Worm (Caenorhabditis elegans) whole organism, young adult: ENCODE results near the gene lin-2.

Source experiments
- F22D6.2 ChIP-seq: sonication (generic microtip); optimal IDR thresholded peaks from 2 replicates; lab custom pipeline; 2016; ENCODE audit warnings: mild to moderate bottlenecking, missing genetic modification characterization, missing compliant biosample characterization
- F57A8.1 ChIP-seq: fragments of 200-800 bp; sonication (Bioruptor generic); optimal IDR thresholded peaks from 2 replicates; lab custom pipeline; 2018; ENCODE audit warnings: mild to moderate bottlenecking, missing genetic modification characterization, moderate library complexity, missing compliant biosample characterization
- K11D2.4 ChIP-seq: fragments of 200-800 bp; sonication (Bioruptor generic); IDR thresholded peaks from 2 replicates; pipeline ENCODE4 v1.3.6; 2022; ENCODE audit warnings: missing genetic modification reagents, missing genetic modification characterization, missing compliant biosample characterization
- Y56A3A.18 ChIP-seq: fragments of 200-800 bp; sonication (Bioruptor generic); IDR thresholded peaks from 2 replicates; pipeline ENCODE4 v1.3.6; 2022; ENCODE audit warnings: missing genetic modification reagents, missing genetic modification characterization, missing compliant biosample characterization
- Y95B8A.8 ChIP-seq: fragments of 200-800 bp; sonication (Bioruptor generic); IDR thresholded peaks from 2 replicates; pipeline ENCODE4 v1.3.6; 2022; ENCODE audit warnings: missing genetic modification reagents, missing genetic modification characterization, missing compliant biosample characterization
- atf-7 ChIP-seq: sonication (generic microtip); optimal IDR thresholded peaks from 2 replicates; lab custom pipeline; 2017; ENCODE audit warnings: mild to moderate bottlenecking, missing genetic modification characterization, missing compliant biosample characterization
- bed-1 ChIP-seq: fragments of 200-800 bp; sonication (Bioruptor generic); IDR thresholded peaks from 2 replicates; pipeline ENCODE4 v1.3.6; 2022; ENCODE audit warnings: missing genetic modification reagents, missing genetic modification characterization, missing compliant biosample characterization
- bed-2 ChIP-seq: fragments of 200-800 bp; sonication (Bioruptor generic); IDR thresholded peaks from 2 replicates; pipeline ENCODE4 v1.3.6; 2022; ENCODE audit warnings: missing genetic modification reagents, missing genetic modification characterization, missing compliant biosample characterization
- ccch-3 ChIP-seq: fragments of 200-800 bp; sonication (Bioruptor generic); optimal IDR thresholded peaks from 2 replicates; lab custom pipeline; 2018; ENCODE audit warnings: mild to moderate bottlenecking, missing genetic modification characterization, missing compliant biosample characterization
- cebp-1 ChIP-seq, 2 experiments: fragments of 200-800 bp in 1 of 2; sonication (Bioruptor generic) in 1 of 2; sonication (generic microtip) in 1 of 2; IDR thresholded peaks in 1 of 2; optimal IDR thresholded peaks in 1 of 2; 2 replicates each; pipeline versions ENCODE4 v1.3.6 to Lab custom; 2017 to 2022; ENCODE audit warnings: missing compliant biosample characterization in 2 of 2, missing genetic modification characterization in 2 of 2, mild to moderate bottlenecking in 1 of 2, missing genetic modification reagents in 1 of 2, moderate library complexity in 1 of 2
- die-1 ChIP-seq: sonication (generic microtip); optimal IDR thresholded peaks from 2 replicates; lab custom pipeline; 2016; ENCODE audit warnings: missing genotype, mild to moderate bottlenecking, missing genetic modification characterization, missing compliant biosample characterization
- dpl-1 ChIP-seq: fragments of 150-350 bp; optimal IDR thresholded peaks from 2 replicates; lab custom pipeline; 2014; ENCODE audit warnings: missing biosample characterization, missing genetic modification reagents, missing genetic modification characterization
- ekl-4 ChIP-seq: fragments of 200-800 bp; sonication (Bioruptor generic); IDR thresholded peaks from 2 replicates; pipeline ENCODE4 v1.3.6; 2022; ENCODE audit warnings: missing genetic modification reagents, missing genetic modification characterization, missing compliant biosample characterization
- ets-4 ChIP-seq: fragments of 200-800 bp; sonication (Bioruptor generic); optimal IDR thresholded peaks from 2 replicates; lab custom pipeline; 2018; ENCODE audit warnings: mild to moderate bottlenecking, missing genetic modification characterization, missing compliant biosample characterization
- gei-17 ChIP-seq: fragments of 200-800 bp; sonication (Bioruptor generic); optimal IDR thresholded peaks from 2 replicates; lab custom pipeline; 2018; ENCODE audit warnings: mild to moderate bottlenecking, missing genetic modification characterization, missing compliant biosample characterization
- hrde-1 ChIP-seq: sonication (generic microtip); optimal IDR thresholded peaks from 2 replicates; lab custom pipeline; 2016; ENCODE audit warnings: missing genetic modification characterization, mild to moderate bottlenecking, missing compliant biosample characterization, moderate library complexity, missing genotype, missing genetic modification reagents, borderline replicate concordance
- lag-1 ChIP-seq: fragments of 200-800 bp; sonication (Bioruptor generic); IDR thresholded peaks from 2 replicates; pipeline ENCODE4 v1.3.6; 2022; ENCODE audit warnings: missing genetic modification reagents, missing genetic modification characterization, missing compliant biosample characterization
- lin-35 ChIP-seq, 3 experiments: fragments of 150-350 bp in 2 of 3; sonication (generic microtip) in 1 of 3; optimal IDR thresholded peaks; 2 replicates each; lab custom pipeline; 2014 to 2018; ENCODE audit warnings: missing biosample characterization in 3 of 3, missing genetic modification characterization in 3 of 3, missing genetic modification reagents in 3 of 3
- lin-40 ChIP-seq: sonication (generic microtip); optimal IDR thresholded peaks from 2 replicates; lab custom pipeline; 2016; ENCODE audit warnings: missing genetic modification characterization, mild to moderate bottlenecking, missing compliant biosample characterization, missing genotype, missing genetic modification reagents
- lin-54 ChIP-seq: fragments of 200-800 bp; sonication (Bioruptor generic); optimal IDR thresholded peaks from 2 replicates; lab custom pipeline; 2018; ENCODE audit warnings: mild to moderate bottlenecking, missing genetic modification characterization, missing compliant biosample characterization
- lsy-27 ChIP-seq: sonication (generic microtip); optimal IDR thresholded peaks from 2 replicates; lab custom pipeline; 2017; ENCODE audit warnings: missing genetic modification characterization, mild to moderate bottlenecking, missing compliant biosample characterization, antibody characterized with exemption, missing genotype, borderline replicate concordance; ENCODE audit not compliant: insufficient read depth
- mes-4 ChIP-seq: sonication (generic microtip); optimal IDR thresholded peaks from 2 replicates; lab custom pipeline; 2016; ENCODE audit warnings: missing genotype, missing genetic modification characterization, missing compliant biosample characterization
- mxl-1 ChIP-seq: sonication (generic microtip); optimal IDR thresholded peaks from 2 replicates; lab custom pipeline; 2016; ENCODE audit warnings: missing genetic modification characterization, missing compliant biosample characterization
- nfya-1 ChIP-seq: sonication (generic microtip); optimal IDR thresholded peaks from 2 replicates; lab custom pipeline; 2017; ENCODE audit warnings: antibody characterized with exemption, missing compliant biosample characterization, missing genetic modification characterization, borderline replicate concordance; ENCODE audit not compliant: insufficient read depth
- nfya-2 ChIP-seq: fragments of 200-800 bp; sonication (Bioruptor generic); IDR thresholded peaks from 2 replicates; pipeline ENCODE4 v1.3.6; 2022; ENCODE audit warnings: missing genetic modification reagents, missing genetic modification characterization, missing compliant biosample characterization
- nhr-179 ChIP-seq: sonication (generic microtip); optimal IDR thresholded peaks from 2 replicates; lab custom pipeline; 2016; ENCODE audit warnings: mild to moderate bottlenecking, missing genetic modification characterization, missing compliant biosample characterization
- nhr-80 ChIP-seq: sonication (generic microtip); optimal IDR thresholded peaks from 2 replicates; lab custom pipeline; 2016; ENCODE audit warnings: missing genetic modification characterization, missing compliant biosample characterization
- pha-4 ChIP-seq: fragments of 150-350 bp; sonication (generic microtip); optimal IDR thresholded peaks from 2 replicates; lab custom pipeline; 2014; ENCODE audit warnings: missing biosample characterization, missing genetic modification reagents, missing genetic modification characterization
- sdz-38 ChIP-seq: sonication (generic microtip); optimal IDR thresholded peaks from 2 replicates; lab custom pipeline; 2016; ENCODE audit warnings: missing genotype, missing genetic modification characterization, missing compliant biosample characterization
- snpc-1.3 ChIP-seq: sonication (generic microtip); optimal IDR thresholded peaks from 2 replicates; lab custom pipeline; 2017; ENCODE audit warnings: missing genetic modification characterization, mild to moderate bottlenecking, missing compliant biosample characterization, antibody characterized with exemption, moderate library complexity, missing genotype, missing genetic modification reagents; ENCODE audit not compliant: insufficient read depth
- somi-1 ChIP-seq: fragments of 200-800 bp; sonication (Bioruptor generic); optimal IDR thresholded peaks from 2 replicates; lab custom pipeline; 2018; ENCODE audit warnings: mild to moderate bottlenecking, missing genetic modification characterization, missing compliant biosample characterization
- unc-130 ChIP-seq: sonication (generic microtip); optimal IDR thresholded peaks from 2 replicates; lab custom pipeline; 2016; ENCODE audit warnings: missing genetic modification reagents, missing genetic modification characterization, missing compliant biosample characterization
- unc-62 ChIP-seq: fragments of 150-350 bp; optimal IDR thresholded peaks from 2 replicates; lab custom pipeline; 2014; ENCODE audit warnings: missing biosample characterization, missing genetic modification reagents, missing genetic modification characterization
- zim-3 ChIP-seq: sonication (generic microtip); optimal IDR thresholded peaks from 2 replicates; lab custom pipeline; 2017; ENCODE audit warnings: mild to moderate bottlenecking, missing genetic modification characterization, moderate library complexity, missing compliant biosample characterization
- ztf-22 ChIP-seq: fragments of 200-800 bp; sonication (Bioruptor generic); optimal IDR thresholded peaks from 2 replicates; lab custom pipeline; 2018; ENCODE audit warnings: mild to moderate bottlenecking, missing genetic modification characterization, moderate library complexity, missing compliant biosample characterization
- ztf-26 ChIP-seq: sonication (generic microtip); optimal IDR thresholded peaks from 2 replicates; lab custom pipeline; 2017; ENCODE audit warnings: missing genetic modification characterization, missing compliant biosample characterization
- ztf-28 ChIP-seq: fragments of 200-800 bp; sonication (Bioruptor generic); IDR thresholded peaks from 2 replicates; pipeline ENCODE4 v1.3.6; 2022; ENCODE audit warnings: missing genetic modification reagents, missing genetic modification characterization, missing compliant biosample characterization

The lin-2 gene

ce11 chrX:12436486-12436885 is 22.6 kb upstream of the lin-2 start:
- TF ChIP-seq atf-7 (tag; lab: Kevin White, UChicago) (no peak), pha-4 (tag; lab: Kevin White, UChicago) (peak; percentile 17), sdz-38 (tag; lab: Kevin White, UChicago) (no peak), ekl-4 (GFP tag; lab: Robert Waterston, UW) (no peak), K11D2.4 (GFP tag; lab: Robert Waterston, UW) (no peak)
- TF ChIP-seq, all 124 proteins: peak for 1

- TF ChIP-seq Y95B8A.8 (GFP tag; lab: Robert Waterston, UW) = no peak
- TF ChIP-seq nhr-80 (tag; lab: Kevin White, UChicago) = peak; percentile 53
- TF ChIP-seq cebp-1 (GFP tag; IDR thresholded peaks at IDR 0.05; lab: Robert Waterston, UW) = no peak
- peak; percentile 17 for TF ChIP-seq cebp-1 (tag; optimal IDR thresholded peaks at IDR 0.05; lab: Kevin White, UChicago)
- TF ChIP-seq lag-1 (GFP tag; lab: Robert Waterston, UW) = no peak
Observed at ce11 chrX:12435246-12435645, 21.4 kb upstream of the lin-2 start.

ce11 chrX:12434086-12434485 is 20.2 kb upstream of the lin-2 start, which contains the start of gene tsct-1:
Gene tsct-1, plus strand, starts transcription at chrX:12434097.
- TF ChIP-seq bed-2 (GFP tag; lab: Robert Waterston, UW) (no peak), nhr-80 (tag; lab: Kevin White, UChicago) (no peak), ztf-28 (GFP tag; lab: Robert Waterston, UW) (no peak), F22D6.2 (no peak), atf-7 (tag; lab: Kevin White, UChicago) (no peak)

- no peak for TF ChIP-seq bed-1
- no peak for TF ChIP-seq dpl-1 (GFP tag; lab: Kevin White, UChicago)
- no peak for TF ChIP-seq zim-3 (tag; lab: Kevin White, UChicago)
- no peak for TF ChIP-seq unc-130 (GFP tag; lab: Kevin White, UChicago)
- no peak for TF ChIP-seq ccch-3
- no peak for TF ChIP-seq unc-62
- TF ChIP-seq Y56A3A.18 (GFP tag; lab: Robert Waterston, UW) = no peak
- no peak for TF ChIP-seq mxl-1 (tag; lab: Kevin White, UChicago)
- TF ChIP-seq snpc-1.3 (tag; lab: Kevin White, UChicago) = no peak
- TF ChIP-seq nfya-1 (tag; lab: Kevin White, UChicago) = no peak
- TF ChIP-seq mes-4 (tag; lab: Kevin White, UChicago) = no peak
- no peak for TF ChIP-seq gei-17
- TF ChIP-seq lin-35 (GFP tag; optimal IDR thresholded peaks at IDR 0.05; lab: Kevin White, UChicago) = no peak
- no peak for TF ChIP-seq sdz-38 (tag; lab: Kevin White, UChicago)
- TF ChIP-seq nhr-179 (tag; lab: Kevin White, UChicago) = no peak
- no peak for TF ChIP-seq F57A8.1
- no peak for TF ChIP-seq lin-54
- no peak for TF ChIP-seq somi-1 (GFP tag; lab: Kevin White, UChicago)
- TF ChIP-seq ztf-28 (GFP tag; lab: Robert Waterston, UW) = no peak
- no peak for TF ChIP-seq ets-4 (GFP tag; lab: Kevin White, UChicago)
Observed at ce11 chrX:12430309-12430708, 16.5 kb upstream of the lin-2 start, which contains the start of gene med-1. Gene med-1, plus strand, starts transcription at chrX:12430609.

ce11 chrX:12425427-12425826 is 11.6 kb upstream of the lin-2 start, which contains the start of gene T24D3.2:
Gene T24D3.2, plus strand, starts transcription at chrX:12425730.
- TF ChIP-seq mxl-1 (tag; lab: Kevin White, UChicago) = no peak
- no peak for TF ChIP-seq lsy-27
- TF ChIP-seq Y95B8A.8 (GFP tag; lab: Robert Waterston, UW) = no peak
- no peak for TF ChIP-seq gei-17
- TF ChIP-seq nfya-2 (GFP tag; lab: Robert Waterston, UW) = no peak
- TF ChIP-seq die-1 (tag; lab: Kevin White, UChicago) = peak; percentile 42
- peak; percentile 63 for TF ChIP-seq ztf-26 (tag; lab: Kevin White, UChicago)
- peak; percentile 79 for TF ChIP-seq lin-40 (tag; lab: Kevin White, UChicago)
- no peak for TF ChIP-seq ztf-22 (GFP tag; lab: Kevin White, UChicago)
- TF ChIP-seq hrde-1 (tag; lab: Kevin White, UChicago) = no peak
- TF ChIP-seq somi-1 (GFP tag; lab: Kevin White, UChicago) = peak; percentile 69
- no peak for TF ChIP-seq zim-3 (tag; lab: Kevin White, UChicago)
- 0 out of 2 replicates have a peak, but pooled peaks have one; percentile 40 for TF ChIP-seq K11D2.4 (GFP tag; lab: Robert Waterston, UW)
